Fruit fly (Drosophila melanogaster): Measurements from ENCODE around the gene CG11854.
A peak's percentile ranks its signal among the peaks of the same experiment; 100 is the strongest.

- peak; percentile 74 for TF ChIP-seq Sp1 (GFP tag; optimal IDR thresholded peaks at IDR 0.05)
- peak; percentile 62 for TF ChIP-seq Jra (GFP tag; optimal IDR thresholded peaks at IDR 0.05)
- peak; percentile 72 for TF ChIP-seq br (GFP tag; optimal IDR thresholded peaks at IDR 0.05)
Measured at dm6 chr3R:25262322-25262761, 20.5 kb downstream of the CG11854 start, which contains the start of the genes Kdsr and CG11858.
